Worm (Caenorhabditis elegans) whole organism, mixed stage, embryonic: ENCODE measurements around the gene C34F11.8.

Source experiments
- blmp-1 ChIP-seq: fragments of 150-350 bp; optimal IDR thresholded peaks from 2 replicates; lab custom pipeline; 2014; ENCODE audit warnings: missing biosample characterization, missing genetic modification characterization
- ces-1 ChIP-seq: fragments of 150-350 bp; optimal IDR thresholded peaks from 2 replicates; lab custom pipeline; 2014; ENCODE audit warnings: missing biosample characterization, missing genetic modification reagents, missing genetic modification characterization
- cnd-1 ChIP-seq: fragments of 200-800 bp; sonication (Bioruptor generic); optimal IDR thresholded peaks from 2 replicates; lab custom pipeline; 2018; ENCODE audit warnings: mild to moderate bottlenecking, missing genetic modification characterization, missing compliant biosample characterization
- drap-1 ChIP-seq: fragments of 200-800 bp; sonication (Bioruptor generic); optimal IDR thresholded peaks from 3 replicates; lab custom pipeline; 2018; ENCODE audit warnings: mild to moderate bottlenecking, missing genetic modification characterization, missing compliant biosample characterization
- elt-3 ChIP-seq: fragments of 150-350 bp; optimal IDR thresholded peaks from 2 replicates; lab custom pipeline; 2014; ENCODE audit warnings: missing biosample characterization, missing genetic modification characterization
- lsy-2 ChIP-seq: fragments of 150-350 bp; optimal IDR thresholded peaks from 2 replicates; lab custom pipeline; 2014; ENCODE audit warnings: missing biosample characterization, missing genetic modification characterization
- mab-5 ChIP-seq: fragments of 150-350 bp; optimal IDR thresholded peaks from 2 replicates; lab custom pipeline; 2014; ENCODE audit warnings: missing biosample characterization, missing genetic modification characterization
- nhr-12 ChIP-seq: fragments of 150-350 bp; optimal IDR thresholded peaks from 2 replicates; lab custom pipeline; 2014; ENCODE audit warnings: missing biosample characterization, missing genetic modification characterization
- nhr-237 ChIP-seq: fragments of 150-350 bp; optimal IDR thresholded peaks from 2 replicates; lab custom pipeline; 2014; ENCODE audit warnings: missing biosample characterization, missing genetic modification characterization
- pha-4 ChIP-seq: fragments of 150-350 bp; optimal IDR thresholded peaks from 2 replicates; lab custom pipeline; 2018; ENCODE audit warnings: missing biosample characterization, missing genetic modification reagents, missing genetic modification characterization
- snpc-4 ChIP-seq: fragments of 150-350 bp; optimal IDR thresholded peaks from 2 replicates; lab custom pipeline; 2014; ENCODE audit warnings: missing biosample characterization, missing genetic modification characterization
- sptf-1 ChIP-seq: sonication (generic microtip); optimal IDR thresholded peaks from 2 replicates; lab custom pipeline; 2017; ENCODE audit warnings: mild to moderate bottlenecking, missing genetic modification characterization, moderate library complexity, missing compliant biosample characterization
- unc-120 ChIP-seq: sonication (generic microtip); optimal IDR thresholded peaks from 2 replicates; lab custom pipeline; 2017; ENCODE audit warnings: missing genetic modification characterization, missing compliant biosample characterization; ENCODE audit not compliant: poor library complexity, severe bottlenecking

ce11 chrII:5235758-5236157 is 25.0 kb upstream of the C34F11.8 start, which contains the start of gene pho-1:
- no peak for TF ChIP-seq snpc-4
- no peak for TF ChIP-seq blmp-1 (tag; lab: Kevin White, UChicago)
- no peak for TF ChIP-seq elt-3 (tag; lab: Kevin White, UChicago)
- TF ChIP-seq pha-4: no peak
- TF ChIP-seq ces-1 (GFP tag; lab: Kevin White, UChicago): no peak
- no peak for TF ChIP-seq sptf-1 (tag; lab: Kevin White, UChicago)
- no peak for TF ChIP-seq mab-5 (tag; lab: Kevin White, UChicago)
- TF ChIP-seq lsy-2 (tag; lab: Kevin White, UChicago): no peak
- TF ChIP-seq nhr-12: no peak
- TF ChIP-seq drap-1 (GFP tag; lab: Kevin White, UChicago): no peak
- TF ChIP-seq nhr-237 (tag; lab: Kevin White, UChicago): no peak
- no peak for TF ChIP-seq cnd-1 (tag; lab: Kevin White, UChicago)
- no peak for TF ChIP-seq unc-120
